Worm (Caenorhabditis elegans) whole organism, midembryonic: ENCODE data around the gene evl-14.

Experiments used
- T22C8.4 ChIP-seq: fragments of 200-800 bp; sonication (Bioruptor generic); IDR thresholded peaks from 2 replicates; pipeline ENCODE4 v1.3.6; 2022; ENCODE audit warnings: missing genetic modification characterization, missing compliant biosample characterization
- cog-1 ChIP-seq: sonication (generic microtip); optimal IDR thresholded peaks from 2 replicates; lab custom pipeline; 2016; ENCODE audit warnings: missing genetic modification characterization, missing compliant biosample characterization
- flt-1 ChIP-seq: fragments of 200-800 bp; sonication (Bioruptor generic); IDR thresholded peaks from 2 replicates; pipeline ENCODE4 v1.3.6; 2022; ENCODE audit warnings: missing genetic modification characterization, missing compliant biosample characterization
- klf-2 ChIP-seq: fragments of 200-800 bp; sonication (Bioruptor generic); conservative IDR thresholded peaks from 2 replicates; pipeline ENCODE4 v1.3.6; 2022; ENCODE audit warnings: missing genetic modification reagents, missing genetic modification characterization, missing compliant biosample characterization
- med-1 ChIP-seq: sonication (generic microtip); optimal IDR thresholded peaks from 2 replicates; lab custom pipeline; 2017; ENCODE audit warnings: missing genetic modification characterization, mild to moderate bottlenecking, missing compliant biosample characterization, antibody characterized with exemption, missing genetic modification reagents; ENCODE audit not compliant: insufficient read depth
- ref-1 ChIP-seq: fragments of 200-800 bp; sonication (Bioruptor generic); conservative IDR thresholded peaks from 2 replicates; pipeline ENCODE4 v1.3.6; 2022; ENCODE audit warnings: missing genetic modification reagents, missing genetic modification characterization, missing compliant biosample characterization
- tab-1 ChIP-seq: fragments of 200-800 bp; sonication (Bioruptor generic); IDR thresholded peaks from 2 replicates; pipeline ENCODE4 v1.3.6; 2022; ENCODE audit warnings: missing genetic modification characterization, missing compliant biosample characterization
- ztf-23 ChIP-seq: fragments of 200-800 bp; sonication (Bioruptor generic); IDR thresholded peaks from 2 replicates; pipeline ENCODE4 v1.3.6; 2022; ENCODE audit warnings: missing genetic modification reagents, missing genetic modification characterization, missing compliant biosample characterization
- ztf-29 ChIP-seq: fragments of 200-800 bp; sonication (Bioruptor generic); IDR thresholded peaks from 2 replicates; pipeline ENCODE4 v1.3.6; 2022; ENCODE audit warnings: missing genetic modification reagents, missing genetic modification characterization, missing compliant biosample characterization

evl-14 gene

DNA sequence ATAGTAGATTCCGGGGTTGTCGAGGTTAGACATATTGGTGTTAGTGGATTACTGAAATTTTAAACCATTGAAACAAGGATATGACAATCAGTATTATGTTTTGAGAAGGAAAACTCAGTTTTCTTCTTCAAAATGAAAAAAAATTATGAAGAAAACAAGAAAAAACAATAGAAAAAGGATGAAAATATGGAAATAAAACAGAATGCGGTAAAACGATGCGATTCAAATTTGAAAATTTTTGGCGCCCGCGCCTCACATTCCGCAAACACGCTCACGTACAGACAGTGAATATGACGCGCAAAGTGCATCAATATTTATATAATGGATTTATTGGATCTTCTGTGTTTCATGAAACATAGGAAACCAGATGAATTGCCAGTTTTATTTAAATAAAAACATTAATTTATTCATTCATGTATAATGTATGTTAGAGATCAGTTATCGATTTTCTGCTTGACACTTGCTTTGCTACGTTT, 21.7 kb downstream of the evl-14 start, which contains the start of gene mcm-5:
mcm-5 (minus strand) TSS at position 51 of the 476 bp plus-strand sequence.
- TF ChIP-seq ref-1 (GFP tag; lab: Robert Waterston, UW) (no peak), tab-1 (GFP tag; lab: Robert Waterston, UW) (no peak), klf-2 (GFP tag; lab: Robert Waterston, UW) (no peak), cog-1 (no peak), ztf-23 (GFP tag; lab: Robert Waterston, UW) (no peak)

DNA sequence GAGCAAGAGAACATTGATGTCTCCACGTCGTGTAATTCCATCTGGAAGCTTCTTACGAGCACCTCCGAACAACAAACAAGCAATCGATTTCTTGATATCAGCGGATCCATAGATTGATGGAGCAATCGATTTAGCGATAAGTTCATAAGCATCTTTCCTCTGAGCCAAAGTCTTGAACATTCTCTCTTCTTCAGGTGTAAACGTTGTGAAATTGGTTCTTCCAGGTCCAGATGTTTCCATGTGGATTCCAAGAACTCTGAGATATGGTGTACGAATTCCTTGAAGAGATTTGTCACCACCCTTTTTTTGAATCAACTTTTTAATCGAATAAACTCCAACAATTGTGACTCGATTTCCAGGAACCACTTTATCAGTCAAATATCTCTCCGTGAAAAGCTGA, 23.0 kb downstream of the evl-14 start:
- TF ChIP-seq med-1 (GFP tag; lab: Kevin White, UChicago) (no peak), tab-1 (GFP tag; lab: Robert Waterston, UW) (no peak), ref-1 (GFP tag; lab: Robert Waterston, UW) (no peak), flt-1 (GFP tag; lab: Robert Waterston, UW) (no peak), T22C8.4 (GFP tag; lab: Robert Waterston, UW) (no peak), ztf-23 (GFP tag; lab: Robert Waterston, UW) (no peak), ztf-29 (GFP tag; lab: Robert Waterston, UW) (no peak), cog-1 (no peak), klf-2 (GFP tag; lab: Robert Waterston, UW) (no peak)

DNA sequence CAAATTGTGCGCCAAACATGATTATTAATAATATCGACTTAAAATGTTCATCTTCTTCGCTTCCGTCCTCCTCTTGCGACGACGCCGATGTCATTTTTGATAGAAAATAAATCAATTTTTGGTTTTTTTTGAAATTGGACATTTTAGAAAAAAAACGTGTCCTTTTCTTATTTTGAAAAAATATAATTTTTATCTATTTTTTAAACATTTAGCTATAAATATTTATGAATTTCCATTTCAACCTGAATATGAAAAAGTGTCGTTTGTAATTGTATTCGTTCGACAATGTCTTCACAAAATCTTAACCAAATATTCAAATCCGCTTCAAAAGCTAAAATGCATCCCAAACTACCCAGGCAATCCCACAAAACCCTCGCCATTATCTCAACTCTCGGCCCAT, 25.5 kb downstream of the evl-14 start, which contains the start of gene R10E4.3:
R10E4.3 (minus strand) TSS at position 101 of the 400 bp plus-strand sequence.
- no peak for TF ChIP-seq ztf-23 (GFP tag; lab: Robert Waterston, UW)
- TF ChIP-seq tab-1 (GFP tag; lab: Robert Waterston, UW): no peak
- TF ChIP-seq T22C8.4 (GFP tag; lab: Robert Waterston, UW): no peak
- no peak for TF ChIP-seq ref-1 (GFP tag; lab: Robert Waterston, UW)

DNA sequence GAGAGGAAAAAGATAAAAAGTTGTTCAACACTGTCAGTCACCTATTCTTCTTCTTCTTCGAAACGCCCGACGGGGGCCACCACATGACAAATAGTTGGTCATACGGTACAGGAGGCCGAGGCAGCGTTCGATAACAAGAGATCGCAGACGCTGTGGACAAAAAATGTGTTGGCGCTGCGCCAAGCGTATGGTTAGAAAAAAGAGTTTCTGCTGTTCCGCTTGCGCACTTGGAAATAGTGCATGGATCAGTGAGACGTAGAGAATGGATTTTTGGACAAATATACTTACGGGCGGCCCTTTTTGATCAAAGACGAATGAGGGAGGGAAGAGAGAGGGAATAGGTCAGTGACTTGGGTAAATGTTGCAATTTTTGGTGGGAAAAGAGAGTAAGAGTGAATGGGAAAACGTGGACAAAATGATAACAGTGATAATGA, 28.2 kb downstream of the evl-14 start:
- TF ChIP-seq flt-1 (GFP tag; lab: Robert Waterston, UW): no peak
- no peak for TF ChIP-seq cog-1
- no peak for TF ChIP-seq ztf-29 (GFP tag; lab: Robert Waterston, UW)
- no peak for TF ChIP-seq T22C8.4 (GFP tag; lab: Robert Waterston, UW)

DNA sequence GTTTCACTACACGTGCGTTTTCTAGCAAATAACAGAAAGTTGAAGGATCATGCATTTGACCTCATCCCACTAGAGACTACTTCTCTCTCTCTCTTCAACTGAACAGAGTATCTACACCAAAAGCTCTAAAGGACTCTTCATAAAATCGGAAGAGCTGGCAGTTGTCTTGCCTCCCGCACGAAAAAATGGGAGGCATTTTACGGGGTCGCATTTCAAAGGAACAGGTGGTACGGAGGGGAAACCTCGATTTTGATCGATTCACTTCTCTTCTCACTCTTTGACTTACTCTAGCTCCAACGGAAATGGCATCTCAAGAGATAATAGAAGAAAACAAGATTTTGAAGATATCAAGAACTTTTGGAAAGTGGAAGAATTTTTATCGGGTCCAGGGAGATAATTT, 29.8 kb downstream of the evl-14 start:
- TF ChIP-seq cog-1: no peak
- TF ChIP-seq klf-2 (GFP tag; lab: Robert Waterston, UW): no peak
- no peak for TF ChIP-seq ztf-23 (GFP tag; lab: Robert Waterston, UW)

DNA sequence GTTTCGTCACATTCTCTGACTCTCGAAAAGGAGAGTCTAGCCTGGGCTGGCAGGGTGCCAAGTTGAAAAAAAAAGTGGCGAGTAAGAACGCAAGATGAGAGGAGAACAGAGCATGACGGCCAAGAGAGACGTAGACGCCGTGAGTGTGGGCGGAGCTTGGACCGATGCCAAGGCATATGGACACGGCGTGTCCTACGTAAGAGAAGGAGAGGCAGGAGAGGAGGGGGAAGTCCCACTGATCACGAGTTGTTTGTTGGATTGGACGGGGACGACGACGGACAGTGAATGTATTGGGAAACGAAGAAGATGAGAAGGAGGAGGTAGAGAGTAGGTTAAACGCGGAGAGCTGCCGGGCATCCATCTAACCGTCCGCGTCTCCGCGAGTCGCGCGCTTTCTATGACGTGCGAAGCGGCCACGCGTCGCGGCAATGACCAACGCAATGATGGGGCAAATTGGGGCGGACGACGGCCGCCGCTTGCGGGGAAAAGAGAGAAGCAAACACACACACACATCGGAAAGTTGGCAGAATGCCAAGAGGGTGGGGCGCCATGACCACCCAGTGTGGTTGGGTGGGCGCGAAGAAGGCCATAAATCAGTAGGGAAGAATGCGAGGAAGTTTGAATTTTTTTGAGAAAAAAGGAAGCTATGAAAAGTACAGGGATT, 30.8 kb downstream of the evl-14 start:
- TF ChIP-seq cog-1 (peak; percentile 99), T22C8.4 (GFP tag; lab: Robert Waterston, UW) (no peak), ztf-29 (GFP tag; lab: Robert Waterston, UW) (peak; percentile 35), med-1 (GFP tag; lab: Kevin White, UChicago) (no peak), ref-1 (GFP tag; lab: Robert Waterston, UW) (0 out of 2 replicates have a peak, but pooled peaks have one; percentile 18), tab-1 (GFP tag; lab: Robert Waterston, UW) (peak; percentile 76; the same call in 1 of the 2 replicates), flt-1 (GFP tag; lab: Robert Waterston, UW) (peak; percentile 73; the same call in 1 of the 2 replicates), ztf-23 (GFP tag; lab: Robert Waterston, UW) (peak; percentile 59; the same call in 1 of the 2 replicates), klf-2 (GFP tag; lab: Robert Waterston, UW) (no peak; the same call in 1 of the 2 replicates)

DNA sequence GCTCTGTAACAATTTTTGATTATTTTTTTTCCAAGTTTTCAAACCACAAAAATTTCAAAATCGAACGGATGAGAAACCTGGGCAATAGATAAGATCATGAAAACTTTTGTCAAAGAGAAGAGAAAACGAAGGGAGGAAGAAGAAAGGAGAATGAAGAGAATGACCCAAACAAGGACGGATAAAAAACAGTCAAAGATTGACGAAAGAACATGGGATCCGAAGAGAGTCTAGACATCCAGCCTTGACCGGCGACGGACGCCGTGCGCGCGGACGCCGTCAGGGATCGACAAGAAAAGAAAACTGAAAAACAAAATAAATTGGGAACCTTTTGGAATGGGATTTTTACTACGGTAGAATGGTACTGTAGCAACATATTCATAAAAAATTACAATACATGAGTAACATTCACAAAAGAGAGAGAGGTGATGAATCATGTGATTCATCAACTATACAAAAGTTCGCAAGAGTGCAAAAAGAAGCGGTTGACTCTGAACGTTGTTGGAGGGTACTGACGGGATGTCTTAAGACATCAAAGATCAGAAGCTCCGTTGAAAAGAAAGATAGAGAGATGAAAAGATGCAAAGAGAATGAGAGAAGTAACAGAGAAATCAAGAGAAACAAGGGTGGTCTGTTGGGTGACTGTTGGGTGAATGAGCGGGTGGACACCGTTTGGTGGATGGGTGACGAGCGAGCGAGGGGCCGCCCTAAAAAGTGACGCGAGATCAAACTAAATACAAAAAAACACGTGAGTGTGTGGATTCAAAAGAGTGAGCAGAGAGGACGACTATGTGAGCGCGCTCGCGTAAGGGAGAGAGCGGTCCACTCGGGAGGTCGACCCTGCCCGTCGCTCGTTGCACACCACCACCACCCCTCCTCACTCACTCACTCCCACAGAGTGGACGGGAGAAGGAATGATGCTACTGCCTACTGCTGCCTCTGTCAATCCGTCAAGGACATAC, 32.4 kb downstream of the evl-14 start, which contains the start of gene sup-26:
sup-26 (minus strand) TSS at position 10 of the 959 bp plus-strand sequence.
- peak; percentile 26; the same call in 1 of the 2 replicates for TF ChIP-seq ztf-23 (GFP tag; lab: Robert Waterston, UW)
- no peak for TF ChIP-seq ztf-29 (GFP tag; lab: Robert Waterston, UW)
- no peak for TF ChIP-seq ref-1 (GFP tag; lab: Robert Waterston, UW)
- TF ChIP-seq tab-1 (GFP tag; lab: Robert Waterston, UW): peak; percentile 15; the same call in 1 of the 2 replicates
- no peak for TF ChIP-seq T22C8.4 (GFP tag; lab: Robert Waterston, UW)
- TF ChIP-seq klf-2 (GFP tag; lab: Robert Waterston, UW): 0 out of 2 replicates have a peak, but pooled peaks have one; percentile 38
- peak; percentile 47; the same call in 1 of the 2 replicates for TF ChIP-seq flt-1 (GFP tag; lab: Robert Waterston, UW)
- TF ChIP-seq med-1 (GFP tag; lab: Kevin White, UChicago): no peak
- no peak for TF ChIP-seq cog-1

DNA sequence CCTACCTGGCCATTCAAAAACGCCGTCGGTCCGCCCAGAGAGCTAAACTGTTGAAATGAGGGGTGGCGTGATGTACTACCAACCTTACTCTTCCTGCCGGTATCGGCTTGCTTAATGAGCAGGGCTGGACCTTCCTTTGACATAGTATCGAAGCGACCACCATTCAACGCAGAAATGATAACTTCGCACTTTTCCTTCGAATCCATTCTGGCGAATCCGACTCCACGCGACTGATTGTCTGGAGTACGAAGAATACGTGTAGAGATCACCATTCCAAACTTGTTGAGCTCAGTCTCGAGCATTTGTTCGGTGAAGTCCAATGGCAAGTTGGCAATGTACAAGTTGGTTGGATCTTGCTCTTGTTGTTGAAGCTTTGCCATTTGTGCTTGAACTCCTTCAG, 34.7 kb downstream of the evl-14 start:
- TF ChIP-seq med-1 (GFP tag; lab: Kevin White, UChicago): no peak
- TF ChIP-seq flt-1 (GFP tag; lab: Robert Waterston, UW): 0 out of 2 replicates have a peak, but pooled peaks have one; percentile 45

DNA sequence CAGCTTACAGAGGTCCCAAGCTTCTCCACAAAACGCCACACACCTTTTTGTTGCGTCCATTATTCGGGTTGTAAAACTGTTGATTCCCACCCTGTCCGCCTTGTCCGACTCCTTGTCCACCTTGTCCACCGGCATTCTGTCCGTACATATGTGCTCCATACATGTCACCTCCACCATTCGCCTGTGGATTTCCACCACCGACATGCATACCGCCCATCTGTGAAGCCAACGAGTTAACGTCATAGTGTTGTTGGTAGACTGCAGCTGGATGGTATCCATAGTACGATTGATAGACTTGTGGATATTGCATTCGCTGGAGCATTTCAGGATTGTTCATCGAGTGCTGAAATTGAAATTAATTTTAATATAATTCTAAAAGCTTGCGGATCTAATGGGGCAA, 35.2 kb downstream of the evl-14 start:
- TF ChIP-seq tab-1 (GFP tag; lab: Robert Waterston, UW) (no peak), flt-1 (GFP tag; lab: Robert Waterston, UW) (no peak), ztf-23 (GFP tag; lab: Robert Waterston, UW) (no peak), T22C8.4 (GFP tag; lab: Robert Waterston, UW) (no peak), ref-1 (GFP tag; lab: Robert Waterston, UW) (no peak), klf-2 (GFP tag; lab: Robert Waterston, UW) (no peak), ztf-29 (GFP tag; lab: Robert Waterston, UW) (no peak)
